Worm (Caenorhabditis elegans): ENCODE results near the gene cest-7.

DNA sequence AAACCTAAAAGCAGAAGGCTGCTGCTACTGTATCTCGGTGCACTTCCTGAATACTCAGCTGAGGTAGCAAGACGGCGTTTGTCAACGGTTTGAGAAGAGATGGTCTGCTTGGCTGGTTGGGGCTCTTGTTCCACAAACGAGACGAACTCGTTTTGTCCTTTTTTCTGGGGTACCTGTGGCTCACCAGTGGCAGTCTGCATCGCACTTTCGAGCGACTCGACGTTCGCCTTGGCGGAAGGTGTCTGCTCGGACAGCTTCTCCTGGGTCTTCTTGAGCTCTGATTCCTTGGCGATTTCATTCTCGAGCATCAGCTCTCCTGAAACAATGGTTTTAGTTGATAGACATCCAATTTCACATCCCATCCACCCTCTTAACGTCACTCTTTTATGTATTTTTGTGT lies 28.3 kb upstream of the cest-7 start:
- TF ChIP-seq nhr-77 (tag; optimal IDR thresholded peaks at IDR 0.05): no peak
- no peak for TF ChIP-seq mdt-29 (GFP tag; IDR thresholded peaks at IDR 0.05)
- no peak for TF ChIP-seq nhr-11 (tag; optimal IDR thresholded peaks at IDR 0.05)
- no peak for TF ChIP-seq pqm-1 (tag; optimal IDR thresholded peaks at IDR 0.05)
- peak in 1 of 2 experiments; percentile 86 for TF ChIP-seq unc-62 (GFP tag; optimal IDR thresholded peaks at IDR 0.05 in 1 of 2)
- no peak for TF ChIP-seq unc-62 (tag; optimal IDR thresholded peaks at IDR 0.05)
- TF ChIP-seq pha-4 (GFP tag; IDR thresholded peaks at IDR 0.05): no peak
- no peak for TF ChIP-seq pha-4 (tag; optimal IDR thresholded peaks at IDR 0.05)
- TF ChIP-seq unc-39 (tag; optimal IDR thresholded peaks at IDR 0.05): no peak
- no peak for TF ChIP-seq ceh-44 (GFP tag; IDR thresholded peaks at IDR 0.05)
- TF ChIP-seq D1046.2 (GFP tag; IDR thresholded peaks at IDR 0.05): no peak
- no peak for TF ChIP-seq nhr-76 (tag; optimal IDR thresholded peaks at IDR 0.05)
- TF ChIP-seq ceh-28 (tag; optimal IDR thresholded peaks at IDR 0.05): no peak
- no peak for TF ChIP-seq ZK337.2 (GFP tag; IDR thresholded peaks at IDR 0.05)
- no peak for TF ChIP-seq zag-1 (tag; optimal IDR thresholded peaks at IDR 0.05)
